Fruit fly (Drosophila melanogaster) whole organism, embryonic: ENCODE results near the gene Cnep1r2.

ENCODE experiments used
- Asciz ChIP-seq: fragments of 200-800 bp; sonication (Bioruptor generic); optimal IDR thresholded peaks from 2 replicates; lab custom pipeline; 2017; ENCODE audit warnings: missing biosample characterization, mild to moderate bottlenecking, missing genetic modification characterization, missing genetic modification reagents
- Bteb2 ChIP-seq: fragments of 200-800 bp; sonication (Bioruptor generic); optimal IDR thresholded peaks from 2 replicates; lab custom pipeline; 2016; ENCODE audit warnings: missing biosample characterization, missing genetic modification characterization
- CG11085 ChIP-seq: fragments of 200-800 bp; sonication (Bioruptor generic); IDR thresholded peaks from 2 replicates; pipeline ENCODE4 v1.3.6; 2022; ENCODE audit warnings: missing biosample characterization, missing genetic modification characterization
- CG11695 ChIP-seq: fragments of 200-800 bp; sonication (Bioruptor generic); IDR thresholded peaks from 3 replicates; pipeline ENCODE4 v1.3.6; 2022; ENCODE audit warnings: missing biosample characterization, missing genetic modification characterization
- CG12071 ChIP-seq: fragments of 200-800 bp; sonication (Bioruptor generic); optimal IDR thresholded peaks from 3 replicates; lab custom pipeline; 2018; ENCODE audit warnings: missing biosample characterization, mild to moderate bottlenecking, missing genetic modification characterization
- CG12104 ChIP-seq: fragments of 200-800 bp; sonication (Bioruptor generic); optimal IDR thresholded peaks from 3 replicates; lab custom pipeline; 2016; ENCODE audit warnings: missing biosample characterization, missing genetic modification characterization
- CG12219 ChIP-seq: fragments of 200-800 bp; sonication (Bioruptor generic); optimal IDR thresholded peaks from 3 replicates; lab custom pipeline; 2018; ENCODE audit warnings: missing biosample characterization, mild to moderate bottlenecking, missing genetic modification characterization
- CG13424 ChIP-seq: fragments of 200-800 bp; sonication (Bioruptor generic); optimal IDR thresholded peaks from 2 replicates; lab custom pipeline; 2019; ENCODE audit warnings: missing biosample characterization, mild to moderate bottlenecking, missing genetic modification characterization, moderate library complexity
- CG14965 ChIP-seq: fragments of 200-800 bp; sonication (Bioruptor generic); optimal IDR thresholded peaks from 2 replicates; lab custom pipeline; 2016; ENCODE audit warnings: missing biosample characterization, missing genetic modification characterization, borderline replicate concordance
- CG15011 ChIP-seq: fragments of 200-800 bp; sonication (Bioruptor generic); optimal IDR thresholded peaks from 3 replicates; lab custom pipeline; 2018; ENCODE audit warnings: missing biosample characterization, mild to moderate bottlenecking, missing genetic modification characterization
- CG15601 ChIP-seq: fragments of 200-800 bp; sonication (Bioruptor generic); optimal IDR thresholded peaks from 3 replicates; lab custom pipeline; 2019; ENCODE audit warnings: missing biosample characterization, mild to moderate bottlenecking, missing genetic modification characterization, moderate library complexity
- CG15696 ChIP-seq: fragments of 200-800 bp; sonication (Bioruptor generic); optimal IDR thresholded peaks from 2 replicates; lab custom pipeline; 2019; ENCODE audit warnings: missing biosample characterization, mild to moderate bottlenecking, missing genetic modification characterization, moderate library complexity
- CG17186 ChIP-seq: fragments of 200-800 bp; sonication (Bioruptor generic); optimal IDR thresholded peaks from 3 replicates; lab custom pipeline; 2017; ENCODE audit warnings: missing biosample characterization, missing genetic modification reagents, missing genetic modification characterization
- CG17385 ChIP-seq: fragments of 200-800 bp; sonication (Bioruptor generic); optimal IDR thresholded peaks from 3 replicates; lab custom pipeline; 2018; ENCODE audit warnings: missing biosample characterization, mild to moderate bottlenecking, missing genetic modification characterization
- CG1792 ChIP-seq: fragments of 200-800 bp; sonication (Bioruptor generic); optimal IDR thresholded peaks from 2 replicates; lab custom pipeline; 2016; ENCODE audit warnings: missing biosample characterization, missing genetic modification characterization
- CG2712 ChIP-seq: fragments of 200-800 bp; optimal IDR thresholded peaks from 3 replicates; lab custom pipeline; 2019; ENCODE audit warnings: missing biosample characterization, mild to moderate bottlenecking, missing genetic modification characterization, moderate library complexity
- CG30403 ChIP-seq: fragments of 200-800 bp; sonication (Bioruptor generic); optimal IDR thresholded peaks from 3 replicates; lab custom pipeline; 2016; ENCODE audit warnings: missing biosample characterization, missing genetic modification characterization
- CG31224 ChIP-seq: fragments of 200-800 bp; sonication (Bioruptor generic); IDR thresholded peaks from 2 replicates; pipeline ENCODE4 v1.3.6; 2022; ENCODE audit warnings: missing biosample characterization, missing genetic modification characterization
- CG33213 ChIP-seq: fragments of 200-800 bp; sonication (Bioruptor generic); optimal IDR thresholded peaks from 3 replicates; lab custom pipeline; 2016; ENCODE audit warnings: missing biosample characterization, missing genetic modification characterization
- CG3847 ChIP-seq: fragments of 200-800 bp; sonication (Bioruptor generic); IDR thresholded peaks from 2 replicates; pipeline ENCODE4 v1.3.6; 2022; ENCODE audit warnings: missing biosample characterization, missing genetic modification characterization
- CG3995 ChIP-seq: fragments of 200-800 bp; sonication (Bioruptor generic); optimal IDR thresholded peaks from 3 replicates; lab custom pipeline; 2016; ENCODE audit warnings: missing biosample characterization, missing genetic modification characterization
- CG4328 ChIP-seq: fragments of 200-800 bp; sonication (Bioruptor generic); optimal IDR thresholded peaks from 3 replicates; lab custom pipeline; 2017; ENCODE audit warnings: missing biosample characterization, missing genetic modification reagents, missing genetic modification characterization
- CG9215 ChIP-seq: fragments of 200-800 bp; sonication (Bioruptor generic); IDR thresholded peaks from 2 replicates; pipeline ENCODE4 v1.3.6; 2022; ENCODE audit warnings: missing biosample characterization, missing genetic modification characterization
- Drgx ChIP-seq: fragments of 200-800 bp; sonication (Bioruptor generic); IDR thresholded peaks from 2 replicates; pipeline ENCODE4 v1.3.6; 2022; ENCODE audit warnings: missing biosample characterization, missing genetic modification characterization
- GATAe ChIP-seq: fragments of 200-800 bp; sonication (Bioruptor generic); conservative IDR thresholded peaks from 2 replicates; pipeline ENCODE4 v1.3.6; 2022; ENCODE audit warnings: missing biosample characterization, missing genetic modification characterization
- Hr51 ChIP-seq, 2 experiments: fragments of 200-800 bp; sonication (Bioruptor generic); optimal IDR thresholded peaks; 2 replicates in 1 of 2; 3 replicates in 1 of 2; lab custom pipeline; 2016 to 2018; ENCODE audit warnings: missing biosample characterization in 2 of 2, missing genetic modification characterization in 2 of 2, mild to moderate bottlenecking in 1 of 2, moderate library complexity in 1 of 2
- MBD-R2 ChIP-seq: fragments of 200-800 bp; sonication (Bioruptor generic); IDR thresholded peaks from 2 replicates; pipeline ENCODE4 v1.3.6; 2022; ENCODE audit warnings: missing biosample characterization, missing genetic modification characterization
- Oaz ChIP-seq: fragments of 200-800 bp; sonication (Bioruptor generic); IDR thresholded peaks from 2 replicates; pipeline ENCODE4 v1.3.6; 2022; ENCODE audit warnings: missing biosample characterization, missing genetic modification characterization
- Stat92E ChIP-seq, 3 experiments: fragments of >200 bp in 2 of 3; fragments of 200-800 bp in 1 of 3; sonication (Bioruptor generic) in 1 of 3; optimal IDR thresholded peaks; 2 replicates each; lab custom pipeline; 2017 to 2019; ENCODE audit warnings: missing biosample characterization in 3 of 3, missing genetic modification characterization in 3 of 3, mild to moderate bottlenecking in 1 of 3, moderate library complexity in 1 of 3
- Tbp ChIP-seq: fragments of >200 bp; optimal IDR thresholded peaks from 2 replicates; lab custom pipeline; 2018; ENCODE audit warnings: missing biosample characterization, missing genetic modification characterization
- Vsx1 ChIP-seq: fragments of 200-800 bp; sonication (Bioruptor generic); optimal IDR thresholded peaks from 2 replicates; lab custom pipeline; 2017; ENCODE audit warnings: missing biosample characterization, mild to moderate bottlenecking, missing genetic modification characterization, missing genetic modification reagents
- Xbp1 ChIP-seq: fragments of 200-800 bp; sonication (Bioruptor generic); optimal IDR thresholded peaks from 3 replicates; lab custom pipeline; 2016; ENCODE audit warnings: missing biosample characterization, mild to moderate bottlenecking, missing genetic modification characterization
- YL-1 ChIP-seq: fragments of 200-800 bp; sonication (Bioruptor generic); optimal IDR thresholded peaks from 3 replicates; lab custom pipeline; 2017; ENCODE audit warnings: missing biosample characterization, mild to moderate bottlenecking, missing genetic modification characterization
- abd-A ChIP-seq: fragments of 200-800 bp; sonication (Bioruptor generic); optimal IDR thresholded peaks from 3 replicates; lab custom pipeline; 2019; ENCODE audit warnings: missing biosample characterization, mild to moderate bottlenecking, missing genetic modification characterization, moderate library complexity
- al ChIP-seq: fragments of 200-800 bp; sonication (Bioruptor generic); IDR thresholded peaks from 2 replicates; pipeline ENCODE4 v1.3.6; 2022; ENCODE audit warnings: missing biosample characterization, missing genetic modification characterization
- bsh ChIP-seq, 2 experiments: fragments of 200-800 bp; sonication (Bioruptor generic); optimal IDR thresholded peaks; 2 replicates each; lab custom pipeline; 2017 to 2018; ENCODE audit warnings: mild to moderate bottlenecking in 2 of 2, missing biosample characterization in 2 of 2, missing genetic modification characterization in 2 of 2, moderate library complexity in 1 of 2
- caup ChIP-seq: fragments of 200-800 bp; sonication (Bioruptor generic); optimal IDR thresholded peaks from 3 replicates; lab custom pipeline; 2017; ENCODE audit warnings: missing biosample characterization, mild to moderate bottlenecking, missing genetic modification characterization, moderate library complexity; ENCODE audit not compliant: severe bottlenecking
- chm ChIP-seq: fragments of 200-800 bp; sonication (Bioruptor generic); IDR thresholded peaks from 2 replicates; pipeline ENCODE4 v1.3.6; 2022; ENCODE audit warnings: missing biosample characterization, missing genetic modification characterization
- chn ChIP-seq: fragments of 200-800 bp; sonication (Bioruptor generic); optimal IDR thresholded peaks from 2 replicates; lab custom pipeline; 2016; ENCODE audit warnings: missing biosample characterization, missing genetic modification characterization
- da ChIP-seq: fragments of 200-800 bp; sonication (Bioruptor generic); optimal IDR thresholded peaks from 2 replicates; lab custom pipeline; 2016; ENCODE audit warnings: missing biosample characterization, missing genetic modification characterization
- ems ChIP-seq: fragments of 200-800 bp; sonication (Bioruptor generic); optimal IDR thresholded peaks from 3 replicates; lab custom pipeline; 2016; ENCODE audit warnings: missing biosample characterization, missing genetic modification characterization
- gem ChIP-seq: fragments of 200-800 bp; sonication (Bioruptor generic); optimal IDR thresholded peaks from 2 replicates; lab custom pipeline; 2019; ENCODE audit warnings: missing biosample characterization, mild to moderate bottlenecking, missing genetic modification characterization, moderate library complexity
- grn ChIP-seq: fragments of 200-800 bp; sonication (Bioruptor generic); optimal IDR thresholded peaks from 3 replicates; lab custom pipeline; 2017; ENCODE audit warnings: missing biosample characterization, missing genetic modification characterization
- ham ChIP-seq: fragments of 200-800 bp; sonication (Bioruptor generic); IDR thresholded peaks from 2 replicates; pipeline ENCODE4 v1.3.6; 2022; ENCODE audit warnings: missing biosample characterization, missing genetic modification characterization
- hbn ChIP-seq: fragments of 200-800 bp; sonication (Bioruptor generic); IDR thresholded peaks from 2 replicates; pipeline ENCODE4 v1.3.6; 2022; ENCODE audit warnings: missing biosample characterization, missing genetic modification characterization; ENCODE audit not compliant: partially characterized antibody
- klu ChIP-seq: fragments of 200-800 bp; sonication (Bioruptor generic); IDR thresholded peaks from 2 replicates; pipeline ENCODE4 v1.3.6; 2022; ENCODE audit warnings: missing biosample characterization, missing genetic modification characterization
- nerfin-2 ChIP-seq: fragments of 200-800 bp; sonication (Bioruptor generic); IDR thresholded peaks from 2 replicates; pipeline ENCODE4 v1.3.6; 2022; ENCODE audit warnings: missing biosample characterization, missing genetic modification characterization; ENCODE audit not compliant: partially characterized antibody
- row ChIP-seq: fragments of 200-800 bp; sonication (Bioruptor generic); IDR thresholded peaks from 3 replicates; pipeline ENCODE4 v1.3.6; 2022; ENCODE audit warnings: missing biosample characterization, missing genetic modification characterization
- wek ChIP-seq: fragments of 200-800 bp; sonication (Bioruptor generic); optimal IDR thresholded peaks from 3 replicates; lab custom pipeline; 2018; ENCODE audit warnings: missing biosample characterization, mild to moderate bottlenecking, missing genetic modification characterization, moderate library complexity

Cnep1r2 gene

dm6 chr3L:10678545-10679067 lies 40.7 kb downstream of the Cnep1r2 start (continued):
- TF ChIP-seq CG14965 (peak; percentile 46), wek (GFP tag; lab: Kevin White, UChicago) (peak; percentile 79), GATAe (GFP tag; lab: Robert Waterston, UW) (peak; percentile 69), CG31224 (GFP tag; lab: Robert Waterston, UW) (peak; percentile 88), nerfin-2 (GFP tag; lab: Robert Waterston, UW) (no peak), abd-A (tag; lab: Kevin White, UChicago) (peak; percentile 90), Asciz (GFP tag; lab: Kevin White, UChicago) (peak; percentile 95), ems (peak; percentile 89), Bteb2 (GFP tag; lab: Kevin White, UChicago) (peak; percentile 91), Xbp1 (GFP tag; lab: Kevin White, UChicago) (peak; percentile 92), CG33213 (GFP tag; lab: Kevin White, UChicago) (peak; percentile 67), CG3995 (GFP tag; lab: Kevin White, UChicago) (peak; percentile 56), bsh (GFP tag; optimal IDR thresholded peaks at IDR 0.05; lab: Kevin White, UChicago) (peak; percentile 76 to 91), CG30403 (peak; percentile 98), da (GFP tag; lab: Kevin White, UChicago) (peak; percentile 64), CG17186 (GFP tag; lab: Kevin White, UChicago) (peak; percentile 2), Tbp (GFP tag; lab: Kevin White, UChicago) (no peak), chn (GFP tag; lab: Kevin White, UChicago) (peak; percentile 87), CG12219 (GFP tag; lab: Kevin White, UChicago) (peak; percentile 91), CG4328 (GFP tag; lab: Kevin White, UChicago) (peak; percentile 95), hbn (no peak), CG17385 (GFP tag; lab: Kevin White, UChicago) (peak; percentile 89), CG15601 (tag; lab: Kevin White, UChicago) (peak; percentile 92), Stat92E (GFP tag; optimal IDR thresholded peaks at IDR 0.05; lab: Kevin White, UChicago) (peak in 1 of 3 experiments; percentile 86), CG9215 (GFP tag; lab: Robert Waterston, UW) (peak; percentile 91), CG12104 (peak; percentile 96), chm (GFP tag; lab: Robert Waterston, UW) (peak; percentile 88), CG11085 (GFP tag; lab: Robert Waterston, UW) (no peak; the same call in none of the 2 replicates), Oaz (GFP tag; lab: Robert Waterston, UW) (peak; percentile 91), row (peak; percentile 97), klu (peak; percentile 93), YL-1 (GFP tag; lab: Kevin White, UChicago) (peak; percentile 89), Hr51 (GFP tag; optimal IDR thresholded peaks at IDR 0.05; lab: Kevin White, UChicago) (peak; percentile 85 to 97), CG15696 (peak; percentile 92), al (GFP tag; lab: Robert Waterston, UW) (peak; percentile 91), Drgx (peak; percentile 90), grn (GFP tag; lab: Kevin White, UChicago) (peak; percentile 83), Vsx1 (GFP tag; lab: Kevin White, UChicago) (peak; percentile 94), caup (GFP tag; lab: Kevin White, UChicago) (peak; percentile 94), CG11695 (GFP tag; lab: Robert Waterston, UW) (peak; percentile 98), CG15011 (GFP tag; lab: Kevin White, UChicago) (peak; percentile 94), CG1792 (GFP tag; lab: Kevin White, UChicago) (peak; percentile 86), ham (GFP tag; lab: Robert Waterston, UW) (peak; percentile 69; the same call in 1 of the 2 replicates), CG3847 (GFP tag; lab: Robert Waterston, UW) (no peak; the same call in 1 of the 2 replicates), CG2712 (peak; percentile 98), CG13424 (tag; lab: Kevin White, UChicago) (peak; percentile 96), gem (tag; lab: Kevin White, UChicago) (peak; percentile 99), CG12071 (GFP tag; lab: Kevin White, UChicago) (peak; percentile 87), MBD-R2 (GFP tag; lab: Robert Waterston, UW) (peak; percentile 76)
